Fruit fly (Drosophila melanogaster) whole organism, embryonic: ENCODE data around the gene Lsm12a.

Source experiments
- BEAF-32 ChIP-seq: fragments of 200-800 bp; sonication (Bioruptor generic); optimal IDR thresholded peaks from 3 replicates; lab custom pipeline; 2017; ENCODE audit warnings: missing biosample characterization, missing genetic modification characterization, mild to moderate bottlenecking, moderate library complexity, missing genetic modification reagents
- Blimp-1 ChIP-seq: fragments of 200-800 bp; sonication (Bioruptor generic); optimal IDR thresholded peaks from 3 replicates; lab custom pipeline; 2018; ENCODE audit warnings: missing biosample characterization, missing genetic modification characterization, mild to moderate bottlenecking, moderate library complexity, missing genetic modification reagents
- CG11723 ChIP-seq: fragments of 200-800 bp; sonication (Bioruptor generic); optimal IDR thresholded peaks from 2 replicates; lab custom pipeline; 2017; ENCODE audit warnings: missing biosample characterization, mild to moderate bottlenecking, missing genetic modification characterization
- CG12942 ChIP-seq: fragments of 200-800 bp; sonication (Bioruptor generic); optimal IDR thresholded peaks from 3 replicates; lab custom pipeline; 2016; ENCODE audit warnings: missing biosample characterization, missing genetic modification characterization
- CG14860 ChIP-seq: fragments of 200-800 bp; sonication (Bioruptor generic); IDR thresholded peaks from 3 replicates; pipeline ENCODE4 v1.3.6; 2022; ENCODE audit warnings: missing biosample characterization, missing genetic modification characterization; ENCODE audit not compliant: partially characterized antibody
- CG15073 ChIP-seq: fragments of 200-800 bp; sonication (Bioruptor generic); optimal IDR thresholded peaks from 2 replicates; lab custom pipeline; 2016; ENCODE audit warnings: missing biosample characterization, missing genetic modification characterization
- CG2116 ChIP-seq: fragments of 200-800 bp; sonication (Bioruptor generic); optimal IDR thresholded peaks from 3 replicates; lab custom pipeline; 2018; ENCODE audit warnings: missing biosample characterization, mild to moderate bottlenecking, missing genetic modification characterization
- CG2129 ChIP-seq: fragments of 200-800 bp; sonication (Bioruptor generic); IDR thresholded peaks from 2 replicates; pipeline ENCODE4 v1.3.6; 2022; ENCODE audit warnings: missing biosample characterization, missing genetic modification characterization; ENCODE audit not compliant: partially characterized antibody
- CG2678 ChIP-seq: fragments of 200-800 bp; sonication (Bioruptor generic); optimal IDR thresholded peaks from 3 replicates; lab custom pipeline; 2019; ENCODE audit warnings: missing biosample characterization, mild to moderate bottlenecking, missing genetic modification characterization, moderate library complexity
- CG33213 ChIP-seq: fragments of 200-800 bp; sonication (Bioruptor generic); optimal IDR thresholded peaks from 3 replicates; lab custom pipeline; 2016; ENCODE audit warnings: missing biosample characterization, missing genetic modification characterization
- CG34224 ChIP-seq: fragments of 200-800 bp; sonication (Bioruptor generic); IDR thresholded peaks from 3 replicates; pipeline ENCODE4 v1.3.6; 2022; ENCODE audit warnings: missing biosample characterization, missing genetic modification characterization; ENCODE audit not compliant: partially characterized antibody
- CG6791 ChIP-seq: fragments of 200-800 bp; sonication (Bioruptor generic); IDR thresholded peaks from 3 replicates; pipeline ENCODE4 v1.3.6; 2022; ENCODE audit warnings: missing biosample characterization, missing genetic modification characterization; ENCODE audit not compliant: partially characterized antibody
- CG9932 ChIP-seq: fragments of 200-800 bp; sonication (Bioruptor generic); IDR thresholded peaks from 2 replicates; pipeline ENCODE4 v1.3.6; 2022; ENCODE audit warnings: missing biosample characterization, missing genetic modification characterization
- Dll ChIP-seq: fragments of 200-800 bp; sonication (Bioruptor generic); IDR thresholded peaks from 4 replicates; pipeline ENCODE4 v1.3.6; 2022; ENCODE audit warnings: missing biosample characterization, missing genetic modification characterization; ENCODE audit not compliant: partially characterized antibody
- Dref ChIP-seq: fragments of 200-800 bp; sonication (Bioruptor generic); IDR thresholded peaks from 2 replicates; pipeline ENCODE4 v1.3.6; 2022; ENCODE audit warnings: missing biosample characterization, missing genetic modification characterization
- E2f1 ChIP-seq: fragments of 200-800 bp; sonication (Bioruptor generic); IDR thresholded peaks from 2 replicates; pipeline ENCODE4 v1.3.6; 2022; ENCODE audit warnings: missing biosample characterization, missing genetic modification characterization
- Ets65A ChIP-seq: fragments of 200-800 bp; sonication (Bioruptor generic); peaks from one replicate; lab custom pipeline; 2016; ENCODE audit warnings: missing biosample characterization, missing genetic modification characterization
- HLH4C ChIP-seq: fragments of 200-800 bp; sonication (Bioruptor generic); IDR thresholded peaks from 3 replicates; pipeline ENCODE4 v1.3.6; 2022; ENCODE audit warnings: missing biosample characterization, missing genetic modification characterization; ENCODE audit not compliant: partially characterized antibody
- MBD-R2 ChIP-seq: fragments of 200-800 bp; sonication (Bioruptor generic); IDR thresholded peaks from 2 replicates; pipeline ENCODE4 v1.3.6; 2022; ENCODE audit warnings: missing biosample characterization, missing genetic modification characterization
- MESR4 ChIP-seq: fragments of 200-800 bp; sonication (Bioruptor generic); optimal IDR thresholded peaks from 2 replicates; lab custom pipeline; 2018; ENCODE audit warnings: missing biosample characterization, mild to moderate bottlenecking, missing genetic modification characterization, moderate library complexity
- Med ChIP-seq: fragments of 200-800 bp; sonication (Bioruptor generic); peaks from one replicate; lab custom pipeline; 2016; ENCODE audit warnings: missing biosample characterization, missing genetic modification characterization, mild to moderate bottlenecking, inconsistent platforms, moderate library complexity
- Opbp ChIP-seq: fragments of 200-800 bp; sonication (Bioruptor generic); IDR thresholded peaks from 3 replicates; pipeline ENCODE4 v1.3.6; 2022; ENCODE audit warnings: missing biosample characterization, missing genetic modification characterization; ENCODE audit not compliant: partially characterized antibody
- Scr ChIP-seq: fragments of 200-800 bp; sonication (Bioruptor generic); IDR thresholded peaks from 2 replicates; pipeline ENCODE4 v1.3.6; 2022; ENCODE audit warnings: missing biosample characterization, missing genetic modification characterization; ENCODE audit not compliant: partially characterized antibody
- Side ChIP-seq: fragments of 200-800 bp; sonication (Bioruptor generic); optimal IDR thresholded peaks from 2 replicates; lab custom pipeline; 2016; ENCODE audit warnings: missing biosample characterization, missing genetic modification characterization
- Sry-β ChIP-seq: fragments of 200-800 bp; sonication (Bioruptor generic); optimal IDR thresholded peaks from 2 replicates; lab custom pipeline; 2018; ENCODE audit warnings: missing biosample characterization, mild to moderate bottlenecking, missing genetic modification characterization, moderate library complexity
- Sry-δ ChIP-seq: fragments of 200-800 bp; sonication (Bioruptor generic); optimal IDR thresholded peaks from 2 replicates; lab custom pipeline; 2016; ENCODE audit warnings: missing biosample characterization, missing genetic modification characterization
- YL-1 ChIP-seq: fragments of 200-800 bp; sonication (Bioruptor generic); optimal IDR thresholded peaks from 3 replicates; lab custom pipeline; 2017; ENCODE audit warnings: missing biosample characterization, mild to moderate bottlenecking, missing genetic modification characterization
- chinmo ChIP-seq: fragments of 200-800 bp; sonication (Bioruptor generic); IDR thresholded peaks from 4 replicates; pipeline ENCODE4 v1.3.6; 2022; ENCODE audit warnings: missing biosample characterization, missing genetic modification characterization; ENCODE audit not compliant: partially characterized antibody
- crp ChIP-seq, 2 experiments: fragments of 200-800 bp; sonication (Bioruptor generic); optimal IDR thresholded peaks; 2 replicates in 1 of 2; 3 replicates in 1 of 2; lab custom pipeline; 2017; ENCODE audit warnings: missing biosample characterization in 2 of 2, missing genetic modification characterization in 2 of 2, mild to moderate bottlenecking in 1 of 2, moderate library complexity in 1 of 2
- da ChIP-seq: fragments of 200-800 bp; sonication (Bioruptor generic); optimal IDR thresholded peaks from 2 replicates; lab custom pipeline; 2016; ENCODE audit warnings: missing biosample characterization, missing genetic modification characterization
- fd3F ChIP-seq: fragments of 200-800 bp; sonication (Bioruptor generic); optimal IDR thresholded peaks from 2 replicates; lab custom pipeline; 2018; ENCODE audit warnings: missing biosample characterization, mild to moderate bottlenecking, missing genetic modification characterization, moderate library complexity
- gfzf ChIP-seq: fragments of 200-800 bp; sonication (Bioruptor generic); optimal IDR thresholded peaks from 2 replicates; lab custom pipeline; 2016; ENCODE audit warnings: missing biosample characterization, mild to moderate bottlenecking, missing genetic modification characterization, moderate library complexity
- hb ChIP-seq: fragments of 200-800 bp; sonication (Bioruptor generic); IDR thresholded peaks from 3 replicates; pipeline ENCODE4 v1.3.6; 2022; ENCODE audit warnings: missing biosample characterization, missing genetic modification characterization; ENCODE audit not compliant: partially characterized antibody
- hbn ChIP-seq: fragments of 200-800 bp; sonication (Bioruptor generic); IDR thresholded peaks from 2 replicates; pipeline ENCODE4 v1.3.6; 2022; ENCODE audit warnings: missing biosample characterization, missing genetic modification characterization; ENCODE audit not compliant: partially characterized antibody
- nerfin-2 ChIP-seq: fragments of 200-800 bp; sonication (Bioruptor generic); IDR thresholded peaks from 2 replicates; pipeline ENCODE4 v1.3.6; 2022; ENCODE audit warnings: missing biosample characterization, missing genetic modification characterization; ENCODE audit not compliant: partially characterized antibody
- nom ChIP-seq: fragments of 200-800 bp; sonication (Bioruptor generic); optimal IDR thresholded peaks from 2 replicates; lab custom pipeline; 2017; ENCODE audit warnings: missing biosample characterization, missing genetic modification characterization, mild to moderate bottlenecking, moderate library complexity, missing genetic modification reagents
- pzg ChIP-seq: fragments of 200-800 bp; sonication (Bioruptor generic); optimal IDR thresholded peaks from 3 replicates; lab custom pipeline; 2018; ENCODE audit warnings: missing biosample characterization, mild to moderate bottlenecking, missing genetic modification characterization, moderate library complexity
- row ChIP-seq: fragments of 200-800 bp; sonication (Bioruptor generic); IDR thresholded peaks from 3 replicates; pipeline ENCODE4 v1.3.6; 2022; ENCODE audit warnings: missing biosample characterization, missing genetic modification characterization
- sqz ChIP-seq: fragments of 200-800 bp; sonication (Bioruptor generic); optimal IDR thresholded peaks from 3 replicates; lab custom pipeline; 2018; ENCODE audit warnings: missing biosample characterization, mild to moderate bottlenecking, missing genetic modification characterization
- stwl ChIP-seq: fragments of 200-800 bp; sonication (Bioruptor generic); optimal IDR thresholded peaks from 3 replicates; lab custom pipeline; 2018; ENCODE audit warnings: missing biosample characterization, mild to moderate bottlenecking, missing genetic modification characterization, moderate library complexity
- tgo ChIP-seq: fragments of 200-800 bp; sonication (Bioruptor generic); IDR thresholded peaks from 3 replicates; pipeline ENCODE4 v1.3.6; 2022; ENCODE audit warnings: missing biosample characterization, missing genetic modification characterization
- trh ChIP-seq: fragments of 200-800 bp; sonication (Bioruptor generic); optimal IDR thresholded peaks from 2 replicates; lab custom pipeline; 2016; ENCODE audit warnings: missing biosample characterization, missing genetic modification characterization
- unc-4 ChIP-seq: fragments of 200-800 bp; sonication (Bioruptor generic); IDR thresholded peaks from 2 replicates; pipeline ENCODE4 v1.3.6; 2022; ENCODE audit warnings: missing biosample characterization, missing genetic modification characterization; ENCODE audit not compliant: partially characterized antibody
- vfl ChIP-seq: fragments of 200-800 bp; sonication (Bioruptor generic); optimal IDR thresholded peaks from 2 replicates; lab custom pipeline; 2016; ENCODE audit warnings: missing biosample characterization, missing genetic modification characterization
- vnd ChIP-seq: fragments of 200-800 bp; sonication (Bioruptor generic); IDR thresholded peaks from 3 replicates; pipeline ENCODE4 v1.3.6; 2022; ENCODE audit warnings: missing biosample characterization, missing genetic modification characterization; ENCODE audit not compliant: partially characterized antibody

Gene Lsm12a

dm6 chrX:12017815-12018439 is 513 bp upstream of the Lsm12a start, which contains the start of gene Chrac-16 (continued):
- TF ChIP-seq hb (GFP tag; lab: Robert Waterston, UW): peak; percentile 73
- TF ChIP-seq chinmo: peak; percentile 79; the same call in 3 of the 4 replicates
- TF ChIP-seq E2f1: no peak
- TF ChIP-seq CG14860: peak; percentile 78
- peak; percentile 60 for TF ChIP-seq CG2129 (GFP tag; lab: Robert Waterston, UW)
- TF ChIP-seq Med (GFP tag; lab: Kevin White, UChicago): peak; percentile 62
- peak; percentile 65 for TF ChIP-seq MESR4
- TF ChIP-seq Ets65A (GFP tag; lab: Kevin White, UChicago): peak; percentile 9
- peak; percentile 74 for TF ChIP-seq BEAF-32 (GFP tag; lab: Kevin White, UChicago)
- peak; percentile 70 for TF ChIP-seq unc-4 (GFP tag; lab: Robert Waterston, UW)
- TF ChIP-seq trh (GFP tag; lab: Kevin White, UChicago): no peak
- TF ChIP-seq CG34224 (GFP tag; lab: Robert Waterston, UW): peak; percentile 61
- TF ChIP-seq vfl (GFP tag; lab: Kevin White, UChicago): no peak
- peak; percentile 70 for TF ChIP-seq HLH4C
- TF ChIP-seq vnd: peak; percentile 80
- TF ChIP-seq Dref (GFP tag; lab: Robert Waterston, UW): peak; percentile 76
- TF ChIP-seq CG6791 (GFP tag; lab: Robert Waterston, UW): peak; percentile 84
- TF ChIP-seq CG2678 (tag; lab: Kevin White, UChicago): no peak
- TF ChIP-seq Sry-δ: peak; percentile 83
- peak; percentile 79 for TF ChIP-seq Opbp (GFP tag; lab: Robert Waterston, UW)
- TF ChIP-seq stwl: peak; percentile 38
- no peak for TF ChIP-seq fd3F (GFP tag; lab: Kevin White, UChicago)
- peak; percentile 55 for TF ChIP-seq MBD-R2
- peak; percentile 29 for TF ChIP-seq pzg (GFP tag; lab: Kevin White, UChicago)
- TF ChIP-seq row (GFP tag; lab: Robert Waterston, UW): peak; percentile 37; the same call in 2 of the 3 replicates
- no peak for TF ChIP-seq Side (GFP tag; lab: Kevin White, UChicago)
- TF ChIP-seq hbn: peak; percentile 62
- TF ChIP-seq gfzf (GFP tag; lab: Kevin White, UChicago): peak; percentile 20
- TF ChIP-seq tgo (GFP tag; lab: Robert Waterston, UW): no peak
- TF ChIP-seq CG9932 (GFP tag; lab: Robert Waterston, UW): peak; percentile 19; the same call in 1 of the 2 replicates
- TF ChIP-seq Scr (GFP tag; lab: Robert Waterston, UW): peak; percentile 78
- peak; percentile 69 for TF ChIP-seq nerfin-2 (GFP tag; lab: Robert Waterston, UW)
- no peak for TF ChIP-seq CG15073 (GFP tag; lab: Kevin White, UChicago)
- TF ChIP-seq sqz (GFP tag; lab: Kevin White, UChicago): peak; percentile 19

dm6 chrX:12020857-12021256 is 2.4 kb downstream of the Lsm12a start, which contains the start of gene Tango4:
Gene Tango4 (plus strand): TSS chrX:12021068.
- TF ChIP-seq Blimp-1 (GFP tag; lab: Kevin White, UChicago) (no peak), Scr (GFP tag; lab: Robert Waterston, UW) (0 out of 2 replicates have a peak, but pooled peaks have one; percentile 23), HLH4C (peak; percentile 32), CG2116 (GFP tag; lab: Kevin White, UChicago) (peak; percentile 29), nom (GFP tag; lab: Kevin White, UChicago) (no peak), CG33213 (no peak), da (GFP tag; lab: Kevin White, UChicago) (no peak), row (GFP tag; lab: Robert Waterston, UW) (peak; percentile 77), Sry-β (GFP tag; lab: Kevin White, UChicago) (peak; percentile 90), CG11723 (GFP tag; lab: Kevin White, UChicago) (no peak), CG12942 (GFP tag; lab: Kevin White, UChicago) (no peak), crp (GFP tag; optimal IDR thresholded peaks at IDR 0.05; lab: Kevin White, UChicago) (peak in 1 of 2 experiments; percentile 59), Opbp (GFP tag; lab: Robert Waterston, UW) (0 out of 3 replicates have a peak, but pooled peaks have one; percentile 35), pzg (GFP tag; lab: Kevin White, UChicago) (peak; percentile 19), Dll (GFP tag; lab: Robert Waterston, UW) (0 out of 4 replicates have a peak, but pooled peaks have one; percentile 44), BEAF-32 (GFP tag; lab: Kevin White, UChicago) (peak; percentile 26), CG34224 (GFP tag; lab: Robert Waterston, UW) (0 out of 3 replicates have a peak, but pooled peaks have one; percentile 25), Dref (GFP tag; lab: Robert Waterston, UW) (peak; percentile 69), stwl (peak; percentile 27), YL-1 (GFP tag; lab: Kevin White, UChicago) (peak; percentile 13)
